Fruit fly (Drosophila melanogaster): Measurements from ENCODE around the gene CG1486.

Gene CG1486

DNA sequence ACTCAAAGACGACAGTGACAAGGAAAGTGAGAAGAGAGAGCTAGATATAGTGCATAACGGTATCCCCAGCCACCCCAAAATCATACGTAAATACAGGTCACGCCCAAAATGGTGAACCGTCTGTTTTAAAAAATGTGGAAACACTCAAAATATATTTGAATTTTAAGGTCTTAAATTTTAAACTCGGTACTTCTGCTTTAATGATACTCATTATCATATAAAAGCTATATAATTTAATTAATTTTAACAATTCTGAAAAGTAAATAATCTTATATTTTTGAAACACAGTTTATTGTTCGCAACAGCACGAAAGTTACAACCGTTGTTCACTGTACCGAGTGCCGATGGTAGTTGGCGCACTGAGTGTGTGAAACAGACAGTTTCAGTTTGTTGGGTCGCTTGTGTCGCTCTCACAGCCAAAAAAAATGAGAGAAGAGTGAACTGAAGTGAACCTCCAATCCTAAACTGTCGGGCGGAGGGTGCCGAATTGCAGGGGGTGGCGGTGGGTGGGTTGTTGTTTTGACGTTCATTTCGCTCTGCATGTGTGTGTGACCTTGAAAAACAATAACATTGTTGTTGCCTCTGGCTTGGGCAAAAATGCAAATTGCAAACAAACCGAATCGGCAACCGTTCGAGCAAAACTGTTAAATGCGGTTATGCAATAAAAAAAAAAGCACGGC lies 42.6 kb downstream of the CG1486 start:
- peak; percentile 79 for TF ChIP-seq CG6163 (GFP tag; IDR thresholded peaks at IDR 0.05)
- TF ChIP-seq Hr4 (GFP tag; optimal IDR thresholded peaks at IDR 0.05) = peak; percentile 79
- TF ChIP-seq acj6 (GFP tag; optimal IDR thresholded peaks at IDR 0.05) = peak; percentile 81
- peak; percentile 48 for TF ChIP-seq vri (GFP tag; optimal IDR thresholded peaks at IDR 0.05)
- peak; percentile 94 for TF ChIP-seq CG15336 (GFP tag; IDR thresholded peaks at IDR 0.05)
- peak; percentile 2 to 71 for TF ChIP-seq salr (GFP tag; optimal IDR thresholded peaks at IDR 0.05)
- peak; percentile 67 for TF ChIP-seq CG6808 (GFP tag; optimal IDR thresholded peaks at IDR 0.05)
- TF ChIP-seq CG11762 (GFP tag; optimal IDR thresholded peaks at IDR 0.05; ENCODE audit: insufficient read depth) = peak; percentile 72
- TF ChIP-seq CG8319 (GFP tag; optimal IDR thresholded peaks at IDR 0.05) = peak; percentile 43
- TF ChIP-seq CG11294 (GFP tag; IDR thresholded peaks at IDR 0.05) = peak; percentile 69; the same call in 1 of the 2 replicates
- TF ChIP-seq CG34406 (GFP tag; optimal IDR thresholded peaks at IDR 0.05) = peak; percentile 78
- TF ChIP-seq Gug (GFP tag; IDR thresholded peaks at IDR 0.05) = peak; percentile 43
- TF ChIP-seq CG6792 (GFP tag; optimal IDR thresholded peaks at IDR 0.05) = peak; percentile 75
- peak; percentile 42 for TF ChIP-seq CG31627 (GFP tag; optimal IDR thresholded peaks at IDR 0.05)
- TF ChIP-seq ss (GFP tag; optimal IDR thresholded peaks at IDR 0.05) = peak; percentile 63 to 76
- peak; percentile 90 for TF ChIP-seq svp (GFP tag)
- peak; percentile 72 for TF ChIP-seq esn (GFP tag; optimal IDR thresholded peaks at IDR 0.05)
- peak; percentile 74 for TF ChIP-seq Ets96B (tag; optimal IDR thresholded peaks at IDR 0.05)
- peak; percentile 66 for TF ChIP-seq Smox (GFP tag; optimal IDR thresholded peaks at IDR 0.05)
- peak; percentile 54 for TF ChIP-seq CG9139 (GFP tag; optimal IDR thresholded peaks at IDR 0.05)
- peak; percentile 66 for TF ChIP-seq topi (GFP tag; optimal IDR thresholded peaks at IDR 0.05)
- peak; percentile 85 for TF ChIP-seq dac (GFP tag; optimal IDR thresholded peaks at IDR 0.05)
- TF ChIP-seq Ets21C (GFP tag; optimal IDR thresholded peaks at IDR 0.05) = peak; percentile 26
- peak; percentile 78 for TF ChIP-seq CG10631 (GFP tag; optimal IDR thresholded peaks at IDR 0.05)
- peak; percentile 78 for TF ChIP-seq pdm3 (GFP tag; optimal IDR thresholded peaks at IDR 0.05)
- peak; percentile 74 for TF ChIP-seq achi (GFP tag; optimal IDR thresholded peaks at IDR 0.05)
- TF ChIP-seq Sox102F (GFP tag; optimal IDR thresholded peaks at IDR 0.05) = peak; percentile 72
- peak; percentile 66 for TF ChIP-seq CG3032 (tag; optimal IDR thresholded peaks at IDR 0.05)
- peak; percentile 62 for TF ChIP-seq lz (GFP tag; optimal IDR thresholded peaks at IDR 0.05)
- TF ChIP-seq CG4318 (GFP tag; optimal IDR thresholded peaks at IDR 0.05) = peak; percentile 91
- peak; percentile 56 for TF ChIP-seq fkh (GFP tag; optimal IDR thresholded peaks at IDR 0.05)
- TF ChIP-seq dsx (GFP tag; optimal IDR thresholded peaks at IDR 0.05; ENCODE audit: poor library complexity, severe bottlenecking) = peak; percentile 69
- TF ChIP-seq Hr38 (GFP tag; optimal IDR thresholded peaks at IDR 0.05) = no peak
- TF ChIP-seq Sox15 (GFP tag; optimal IDR thresholded peaks at IDR 0.05) = peak; percentile 73
- peak; percentile 79 for TF ChIP-seq CG11902 (GFP tag; optimal IDR thresholded peaks at IDR 0.05)
- peak; percentile 6 for TF ChIP-seq Eip75B (GFP tag; optimal IDR thresholded peaks at IDR 0.05)
- TF ChIP-seq Eip78C (GFP tag) = peak; percentile 94
- peak; percentile 66 for TF ChIP-seq fd59A (GFP tag; optimal IDR thresholded peaks at IDR 0.05)
- peak; percentile 57 for TF ChIP-seq Blimp-1 (GFP tag; optimal IDR thresholded peaks at IDR 0.05)
- peak; percentile 96 for TF ChIP-seq CG32006 (GFP tag; optimal IDR thresholded peaks at IDR 0.05)
- TF ChIP-seq Hr39 (GFP tag; optimal IDR thresholded peaks at IDR 0.05) = peak; percentile 32
- TF ChIP-seq CG7368 (GFP tag; optimal IDR thresholded peaks at IDR 0.05) = peak; percentile 64
- TF ChIP-seq CG8632 (GFP tag; optimal IDR thresholded peaks at IDR 0.05) = peak; percentile 61
- TF ChIP-seq CG10669 (GFP tag; optimal IDR thresholded peaks at IDR 0.05) = peak; percentile 71
- peak; percentile 95 for TF ChIP-seq CG8119 (GFP tag; IDR thresholded peaks at IDR 0.05)
- peak; percentile 79 for TF ChIP-seq CG3919 (GFP tag; optimal IDR thresholded peaks at IDR 0.05)
- TF ChIP-seq fd85E (GFP tag; optimal IDR thresholded peaks at IDR 0.05) = no peak
- TF ChIP-seq cyc (GFP tag; optimal IDR thresholded peaks at IDR 0.05) = peak; percentile 48
- TF ChIP-seq Sox14 (GFP tag; optimal IDR thresholded peaks at IDR 0.05) = peak; percentile 28
- peak; percentile 71 for TF ChIP-seq Eip93F (GFP tag; optimal IDR thresholded peaks at IDR 0.05)
- peak; percentile 80 for TF ChIP-seq Lpt (GFP tag; optimal IDR thresholded peaks at IDR 0.05)

All from whole organism, prepupa.